Worm (Caenorhabditis elegans): ENCODE data around the gene C37E2.3.

C37E2.3 gene

DNA sequence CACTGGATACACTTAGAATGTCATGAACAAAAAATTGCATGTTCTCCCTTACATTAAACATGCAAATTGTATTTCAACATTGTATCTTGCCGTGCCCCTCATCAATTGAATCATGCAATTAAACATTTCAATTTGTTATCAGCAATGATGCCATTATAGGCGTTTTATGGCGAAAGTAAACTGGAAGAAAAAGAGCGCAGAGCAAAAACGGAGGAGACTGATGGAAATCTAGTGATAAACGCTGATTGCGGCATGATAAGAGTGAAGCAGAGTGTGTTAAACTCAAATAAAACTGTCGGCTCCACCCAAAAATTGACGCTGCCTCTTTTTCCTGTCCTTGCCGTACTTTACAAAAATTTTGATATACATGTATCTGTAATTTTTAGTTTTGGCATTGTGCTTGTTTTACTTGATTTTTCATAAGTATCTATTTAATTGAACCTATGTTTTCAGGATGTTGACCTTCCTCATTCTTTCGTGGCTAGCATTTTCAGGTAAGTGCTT, 34.3 kb downstream of the C37E2.3 start, which contains the start of gene K06G5.1:
Gene K06G5.1 (plus strand): TSS at position 454 of the 504 bp plus-strand sequence.
- TF ChIP-seq sma-9 (GFP tag; optimal IDR thresholded peaks at IDR 0.05) (peak; percentile 60), sma-9 (tag; optimal IDR thresholded peaks at IDR 0.05) (no peak), unc-39 (tag; optimal IDR thresholded peaks at IDR 0.05) (no peak), nhr-129 (tag; optimal IDR thresholded peaks at IDR 0.05) (no peak), nhr-237 (tag; optimal IDR thresholded peaks at IDR 0.05) (no peak), ZK546.5 (tag; optimal IDR thresholded peaks at IDR 0.05) (no peak), elt-3 (tag; optimal IDR thresholded peaks at IDR 0.05) (no peak), gmeb-1 (tag; optimal IDR thresholded peaks at IDR 0.05) (peak; percentile 35), crh-2 (tag; optimal IDR thresholded peaks at IDR 0.05) (peak; percentile 71), unc-55 (GFP tag; optimal IDR thresholded peaks at IDR 0.05) (no peak), nhr-77 (tag; optimal IDR thresholded peaks at IDR 0.05) (no peak), lin-13 (GFP tag; optimal IDR thresholded peaks at IDR 0.05) (no peak), mab-5 (tag; optimal IDR thresholded peaks at IDR 0.05) (no peak), ceh-82 (tag; optimal IDR thresholded peaks at IDR 0.05) (no peak), zag-1 (tag; optimal IDR thresholded peaks at IDR 0.05) (no peak), nhr-23 (tag; optimal IDR thresholded peaks at IDR 0.05) (no peak), nhr-25 (tag; optimal IDR thresholded peaks at IDR 0.05) (no peak), F13H6.1 (tag; optimal IDR thresholded peaks at IDR 0.05) (peak; percentile 21), ztf-1 (GFP tag; conservative IDR thresholded peaks at IDR 0.05) (no peak), Y55F3AM.14 (GFP tag; optimal IDR thresholded peaks at IDR 0.05) (no peak), aly-2 (tag; optimal IDR thresholded peaks at IDR 0.05) (no peak), sma-3 (GFP tag; optimal IDR thresholded peaks at IDR 0.05) (no peak), C34F6.9 (tag; optimal IDR thresholded peaks at IDR 0.05) (no peak), fos-1 (tag; optimal IDR thresholded peaks at IDR 0.05) (peak; percentile 99), skn-1 (tag; optimal IDR thresholded peaks at IDR 0.05) (peak; percentile 25)

DNA sequence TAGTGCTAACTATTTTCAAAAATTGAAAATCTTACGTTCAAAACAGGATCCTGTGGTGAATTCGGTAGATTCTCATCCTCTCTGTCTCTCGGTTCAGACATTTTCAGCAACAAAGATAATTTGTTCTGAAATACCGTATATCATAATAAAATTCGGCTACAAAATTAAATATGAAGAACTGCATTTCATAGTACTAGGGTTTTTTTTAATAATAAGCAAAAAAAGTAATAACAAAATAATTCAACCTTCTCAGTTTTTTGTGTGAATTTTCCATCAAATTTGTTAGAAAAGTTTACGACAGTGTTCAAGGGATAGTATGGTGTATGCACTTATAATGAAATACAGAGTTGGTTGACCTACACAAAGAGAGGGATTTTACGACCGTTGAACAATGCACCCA, 42.9 kb downstream of the C37E2.3 start, which contains the start of gene K06G5.3:
Gene K06G5.3 (minus strand): TSS at position 101 of the 400 bp plus-strand sequence.
- TF ChIP-seq nhr-23 (tag; optimal IDR thresholded peaks at IDR 0.05) (no peak), ztf-4 (tag; optimal IDR thresholded peaks at IDR 0.05) (no peak), nhr-11 (tag; optimal IDR thresholded peaks at IDR 0.05) (no peak), lin-11 (tag; optimal IDR thresholded peaks at IDR 0.05) (no peak), lin-39 (tag; optimal IDR thresholded peaks at IDR 0.05) (no peak)

ce11 chrX:14225273-14225672, 45.0 kb downstream of the C37E2.3 start, which contains the start of gene cyp-13B2:
TSS of gene cyp-13B2 (plus strand) at chrX:14225573.
- no peak for TF ChIP-seq aly-2 (tag; optimal IDR thresholded peaks at IDR 0.05)
- TF ChIP-seq Y55F3AM.14 (GFP tag; optimal IDR thresholded peaks at IDR 0.05): no peak

DNA sequence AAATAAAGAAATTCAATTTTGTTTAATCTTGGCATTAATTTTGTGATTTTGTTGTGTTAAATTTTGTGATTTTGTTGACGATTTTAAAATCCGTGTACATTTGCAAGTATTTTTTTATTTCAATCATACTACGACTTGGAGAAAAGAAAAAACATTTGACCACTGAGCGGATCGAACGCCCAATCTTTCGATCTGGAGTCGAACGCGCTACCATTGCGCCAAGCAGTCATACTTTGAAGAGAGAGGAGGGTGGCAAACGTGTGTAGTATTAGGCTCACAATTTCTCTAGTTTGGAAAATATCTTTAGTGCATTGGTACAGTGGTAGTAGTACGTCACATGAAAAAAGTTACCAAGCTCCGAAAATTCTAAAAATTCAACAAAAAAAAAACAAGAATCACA, 48.5 kb downstream of the C37E2.3 start:
- TF ChIP-seq skn-1 (tag; optimal IDR thresholded peaks at IDR 0.05): no peak
- peak; percentile 21 for TF ChIP-seq nhr-129 (tag; optimal IDR thresholded peaks at IDR 0.05)
- peak; percentile 15 for TF ChIP-seq crh-2 (tag; optimal IDR thresholded peaks at IDR 0.05)
- peak; percentile 38 for TF ChIP-seq sma-9 (GFP tag; optimal IDR thresholded peaks at IDR 0.05)
- no peak for TF ChIP-seq sma-9 (tag; optimal IDR thresholded peaks at IDR 0.05)
- TF ChIP-seq nhr-25 (tag; optimal IDR thresholded peaks at IDR 0.05): no peak
- peak; percentile 2 for TF ChIP-seq egl-27 (tag; optimal IDR thresholded peaks at IDR 0.05)
- peak; percentile 20 for TF ChIP-seq nhr-21 (tag; optimal IDR thresholded peaks at IDR 0.05)
- TF ChIP-seq lin-11 (tag; optimal IDR thresholded peaks at IDR 0.05): no peak
- no peak for TF ChIP-seq alr-1 (tag; optimal IDR thresholded peaks at IDR 0.05)
- no peak for TF ChIP-seq ceh-16 (tag; optimal IDR thresholded peaks at IDR 0.05)
- peak; percentile 8 for TF ChIP-seq sma-3 (GFP tag; optimal IDR thresholded peaks at IDR 0.05)
- no peak for TF ChIP-seq lsy-2 (tag; optimal IDR thresholded peaks at IDR 0.05)

Data from whole organism, L2 larva.